Comparison of ENCODE assay signal across 1 fruit fly cellular context in genomic region chrX:14689108-14689507, dm6.
TF ChIP-seq lines count a peak whose summit lies in the region.

No protein-coding gene starts in this region.

TF ChIP-seq in whole organism, embryonic, 481 proteins besides CTCF, POLR2A, EP300 and RAD21 (continued from another document and continues in another):
- TF ChIP-seq CG10979 (tag; optimal IDR thresholded peaks at IDR 0.05; lab: Kevin White, UChicago) = peak; percentile 70
- TF ChIP-seq MESR4 (GFP tag; optimal IDR thresholded peaks at IDR 0.05; lab: Kevin White, UChicago) = no peak
- no peak for TF ChIP-seq zen2 (GFP tag; IDR thresholded peaks at IDR 0.05; lab: Robert Waterston, UW; ENCODE audit: partially characterized antibody)
- no peak for TF ChIP-seq twi (tag; optimal IDR thresholded peaks at IDR 0.05; lab: Kevin White, UChicago)
- peak; percentile 76 for TF ChIP-seq ind (GFP tag; optimal IDR thresholded peaks at IDR 0.05; lab: Kevin White, UChicago)
- TF ChIP-seq CG10321 (GFP tag; IDR thresholded peaks at IDR 0.05; lab: Robert Waterston, UW) = peak; percentile 31; the same call in 1 of the 2 replicates
- peak; percentile 22 for TF ChIP-seq scrt (GFP tag; optimal IDR thresholded peaks at IDR 0.05; lab: Kevin White, UChicago)
- TF ChIP-seq ssp (GFP tag; IDR thresholded peaks at IDR 0.05; lab: Robert Waterston, UW) = peak; percentile 62
- TF ChIP-seq HLH54F (GFP tag; optimal IDR thresholded peaks at IDR 0.05; lab: Kevin White, UChicago) = no peak
- peak; percentile 74; the same call in 1 of the 2 replicates for TF ChIP-seq CG5953 (GFP tag; IDR thresholded peaks at IDR 0.05; lab: Robert Waterston, UW)
- peak; percentile 55 to 67 for TF ChIP-seq dpn (GFP tag; optimal IDR thresholded peaks at IDR 0.05; lab: Kevin White, UChicago)
- no peak for TF ChIP-seq klu (GFP tag; IDR thresholded peaks at IDR 0.05; lab: Robert Waterston, UW)
- TF ChIP-seq p53 (GFP tag; optimal IDR thresholded peaks at IDR 0.05; lab: Kevin White, UChicago) = no peak
- TF ChIP-seq CG8388 (GFP tag; optimal IDR thresholded peaks at IDR 0.05; lab: Kevin White, UChicago) = peak; percentile 63
- peak; percentile 62 for TF ChIP-seq danr (GFP tag; IDR thresholded peaks at IDR 0.05; lab: Robert Waterston, UW)
- TF ChIP-seq CG15479 (GFP tag; optimal IDR thresholded peaks at IDR 0.05; lab: Kevin White, UChicago) = no peak
- TF ChIP-seq fd102C (GFP tag; optimal IDR thresholded peaks at IDR 0.05; lab: Kevin White, UChicago) = no peak
- no peak for TF ChIP-seq shn (GFP tag; optimal IDR thresholded peaks at IDR 0.05; lab: Kevin White, UChicago)
- TF ChIP-seq CG4707 (GFP tag; optimal IDR thresholded peaks at IDR 0.05; lab: Kevin White, UChicago) = peak; percentile 43
- no peak for TF ChIP-seq tup (GFP tag; optimal IDR thresholded peaks at IDR 0.05; lab: Kevin White, UChicago)
- TF ChIP-seq CG10431 (GFP tag; optimal IDR thresholded peaks at IDR 0.05; lab: Kevin White, UChicago) = no peak
- no peak for TF ChIP-seq Bgb (GFP tag; IDR thresholded peaks at IDR 0.05; lab: Robert Waterston, UW; ENCODE audit: partially characterized antibody)
- TF ChIP-seq CG12299 (tag; optimal IDR thresholded peaks at IDR 0.05; lab: Kevin White, UChicago) = no peak
- TF ChIP-seq CG1024 (GFP tag; IDR thresholded peaks at IDR 0.05; lab: Robert Waterston, UW) = peak; percentile 68
- peak; percentile 66 for TF ChIP-seq nerfin-1 (tag; optimal IDR thresholded peaks at IDR 0.05; lab: Kevin White, UChicago)
- TF ChIP-seq CG2889 (GFP tag; IDR thresholded peaks at IDR 0.05; lab: Robert Waterston, UW) = peak; percentile 42; the same call in 1 of the 3 replicates
- peak; percentile 72 for TF ChIP-seq pnt (GFP tag; optimal IDR thresholded peaks at IDR 0.05; lab: Kevin White, UChicago)
- TF ChIP-seq tio (GFP tag; optimal IDR thresholded peaks at IDR 0.05; lab: Kevin White, UChicago) = peak; percentile 43
- TF ChIP-seq Lhr (GFP tag; optimal IDR thresholded peaks at IDR 0.05; lab: Kevin White, UChicago) = peak; percentile 0
- no peak for TF ChIP-seq B-H2 (GFP tag; optimal IDR thresholded peaks at IDR 0.05; lab: Kevin White, UChicago)
- TF ChIP-seq D (optimal IDR thresholded peaks at IDR 0.05; lab: Kevin White, UChicago) = no peak
- peak; percentile 50 for TF ChIP-seq D (GFP tag; optimal IDR thresholded peaks at IDR 0.05; lab: Kevin White, UChicago)
- peak in 1 of 2 experiments; percentile 77 for TF ChIP-seq bsh (GFP tag; optimal IDR thresholded peaks at IDR 0.05; lab: Kevin White, UChicago)
- peak; percentile 69 for TF ChIP-seq CG18262 (tag; optimal IDR thresholded peaks at IDR 0.05; lab: Kevin White, UChicago)
- TF ChIP-seq CG11696 (GFP tag; IDR thresholded peaks at IDR 0.05; lab: Robert Waterston, UW) = peak; percentile 61; the same call in 1 of the 2 replicates
- TF ChIP-seq tna (GFP tag; IDR thresholded peaks at IDR 0.05; lab: Robert Waterston, UW; ENCODE audit: partially characterized antibody) = no peak
- TF ChIP-seq CG30403 (GFP tag; optimal IDR thresholded peaks at IDR 0.05; lab: Kevin White, UChicago) = peak; percentile 66
- peak; percentile 74 for TF ChIP-seq CG4820 (GFP tag; optimal IDR thresholded peaks at IDR 0.05; lab: Kevin White, UChicago)
- no peak for TF ChIP-seq bigmax (GFP tag; optimal IDR thresholded peaks at IDR 0.05; lab: Kevin White, UChicago)
- no peak for TF ChIP-seq ab (GFP tag; optimal IDR thresholded peaks at IDR 0.05; lab: Kevin White, UChicago)
- TF ChIP-seq Nf-YA (GFP tag; IDR thresholded peaks at IDR 0.05; lab: Robert Waterston, UW) = 0 out of 2 replicates have a peak, but pooled peaks have one; percentile 54
- TF ChIP-seq croc (GFP tag; conservative IDR thresholded peaks at IDR 0.05; lab: Robert Waterston, UW) = peak; percentile 64; the same call in 2 of the 3 replicates
- TF ChIP-seq Adf1 (GFP tag; IDR thresholded peaks at IDR 0.05; lab: Robert Waterston, UW) = no peak
- TF ChIP-seq wek (GFP tag; optimal IDR thresholded peaks at IDR 0.05; lab: Kevin White, UChicago) = peak; percentile 55
- no peak for TF ChIP-seq toy (GFP tag; IDR thresholded peaks at IDR 0.05; lab: Robert Waterston, UW)
- TF ChIP-seq CG6765 (GFP tag; optimal IDR thresholded peaks at IDR 0.05; lab: Kevin White, UChicago) = no peak
- no peak for TF ChIP-seq Neu2 (GFP tag; optimal IDR thresholded peaks at IDR 0.05; lab: Kevin White, UChicago; ENCODE audit: borderline replicate concordance)
- TF ChIP-seq CG7372 (GFP tag; IDR thresholded peaks at IDR 0.05; lab: Robert Waterston, UW) = peak; percentile 50; the same call in 1 of the 2 replicates
- TF ChIP-seq caup (GFP tag; optimal IDR thresholded peaks at IDR 0.05; lab: Kevin White, UChicago; ENCODE audit: severe bottlenecking) = peak; percentile 43
- TF ChIP-seq Oli (tag; optimal IDR thresholded peaks at IDR 0.05; lab: Kevin White, UChicago) = peak; percentile 81
- no peak for TF ChIP-seq CG14860 (GFP tag; IDR thresholded peaks at IDR 0.05; lab: Robert Waterston, UW; ENCODE audit: partially characterized antibody)
- no peak for TF ChIP-seq cg (GFP tag; optimal IDR thresholded peaks at IDR 0.05; lab: Kevin White, UChicago)
- TF ChIP-seq mam (GFP tag; optimal IDR thresholded peaks at IDR 0.05; lab: Kevin White, UChicago) = peak; percentile 38
- TF ChIP-seq CG9727 (GFP tag; optimal IDR thresholded peaks at IDR 0.05; lab: Kevin White, UChicago) = peak; percentile 19
- TF ChIP-seq Pdp1 (GFP tag; optimal IDR thresholded peaks at IDR 0.05; lab: Kevin White, UChicago) = peak; percentile 52 to 68
- peak; percentile 93 for TF ChIP-seq Med (GFP tag; lab: Kevin White, UChicago)
- peak; percentile 25 for TF ChIP-seq Mad (GFP tag; optimal IDR thresholded peaks at IDR 0.05; lab: Kevin White, UChicago)
- no peak for TF ChIP-seq CG7271 (tag; optimal IDR thresholded peaks at IDR 0.05; lab: Kevin White, UChicago)
- peak; percentile 26; the same call in 1 of the 2 replicates for TF ChIP-seq CG9215 (GFP tag; IDR thresholded peaks at IDR 0.05; lab: Robert Waterston, UW)
- peak; percentile 41 for TF ChIP-seq gcm (GFP tag; optimal IDR thresholded peaks at IDR 0.05; lab: Kevin White, UChicago)
- peak; percentile 40 for TF ChIP-seq CG8281 (tag; optimal IDR thresholded peaks at IDR 0.05; lab: Kevin White, UChicago)
- TF ChIP-seq schlank (tag; optimal IDR thresholded peaks at IDR 0.05; lab: Kevin White, UChicago) = no peak
- peak; percentile 85 for TF ChIP-seq HLH3B (GFP tag; IDR thresholded peaks at IDR 0.05; lab: Robert Waterston, UW)
- peak; percentile 78 for TF ChIP-seq Xbp1 (GFP tag; optimal IDR thresholded peaks at IDR 0.05; lab: Kevin White, UChicago)
- peak; percentile 87 for TF ChIP-seq vvl (GFP tag; IDR thresholded peaks at IDR 0.05; lab: Robert Waterston, UW)
- peak; percentile 56 for TF ChIP-seq Hr3 (GFP tag; optimal IDR thresholded peaks at IDR 0.05; lab: Kevin White, UChicago)
- TF ChIP-seq dmrt11E (tag; optimal IDR thresholded peaks at IDR 0.05; lab: Kevin White, UChicago) = peak; percentile 26
- TF ChIP-seq gfzf (GFP tag; optimal IDR thresholded peaks at IDR 0.05; lab: Kevin White, UChicago) = no peak
- TF ChIP-seq CG42726 (GFP tag; IDR thresholded peaks at IDR 0.05; lab: Robert Waterston, UW; ENCODE audit: partially characterized antibody) = no peak
- peak; percentile 58 for TF ChIP-seq jumu (GFP tag; optimal IDR thresholded peaks at IDR 0.05; lab: Kevin White, UChicago)
- peak; percentile 83 for TF ChIP-seq unpg (GFP tag; optimal IDR thresholded peaks at IDR 0.05; lab: Kevin White, UChicago)
- peak; percentile 56 for TF ChIP-seq pum (GFP tag; optimal IDR thresholded peaks at IDR 0.05; lab: Kevin White, UChicago)
- peak; percentile 66 for TF ChIP-seq stc (GFP tag; IDR thresholded peaks at IDR 0.05; lab: Robert Waterston, UW)
- TF ChIP-seq bab2 (GFP tag; optimal IDR thresholded peaks at IDR 0.05; lab: Kevin White, UChicago) = peak; percentile 73
- TF ChIP-seq MBD-R2 (GFP tag; IDR thresholded peaks at IDR 0.05; lab: Robert Waterston, UW) = peak; percentile 12; the same call in 1 of the 2 replicates
- TF ChIP-seq grau (tag; optimal IDR thresholded peaks at IDR 0.05; lab: Kevin White, UChicago) = peak; percentile 88
- TF ChIP-seq Atf6 (GFP tag; IDR thresholded peaks at IDR 0.05; lab: Robert Waterston, UW) = peak; percentile 46; the same call in 1 of the 2 replicates
- peak; percentile 35; the same call in 1 of the 2 replicates for TF ChIP-seq CG6272 (GFP tag; IDR thresholded peaks at IDR 0.05; lab: Robert Waterston, UW)
- TF ChIP-seq CG1233 (GFP tag; optimal IDR thresholded peaks at IDR 0.05; lab: Kevin White, UChicago) = peak; percentile 41
- peak; percentile 74 for TF ChIP-seq ara (GFP tag; IDR thresholded peaks at IDR 0.05; lab: Robert Waterston, UW)
- peak; percentile 33 for TF ChIP-seq disco-r (GFP tag; optimal IDR thresholded peaks at IDR 0.05; lab: Kevin White, UChicago)
- no peak for TF ChIP-seq CG6791 (GFP tag; IDR thresholded peaks at IDR 0.05; lab: Robert Waterston, UW; ENCODE audit: partially characterized antibody)
- TF ChIP-seq Asciz (GFP tag; optimal IDR thresholded peaks at IDR 0.05; lab: Kevin White, UChicago) = peak; percentile 54
- TF ChIP-seq Myb (GFP tag; optimal IDR thresholded peaks at IDR 0.05; lab: Kevin White, UChicago) = no peak
- peak; percentile 70 for TF ChIP-seq ap (GFP tag; IDR thresholded peaks at IDR 0.05; lab: Robert Waterston, UW)
- TF ChIP-seq CG14014 (GFP tag; IDR thresholded peaks at IDR 0.05; lab: Robert Waterston, UW) = peak; percentile 82
- TF ChIP-seq HmgZ (tag; optimal IDR thresholded peaks at IDR 0.05; lab: Kevin White, UChicago) = peak; percentile 31
- TF ChIP-seq knrl (GFP tag; IDR thresholded peaks at IDR 0.05; lab: Robert Waterston, UW; ENCODE audit: partially characterized antibody) = no peak
- TF ChIP-seq CG11085 (GFP tag; IDR thresholded peaks at IDR 0.05; lab: Robert Waterston, UW) = no peak
- peak; percentile 42 for TF ChIP-seq CG31365 (tag; optimal IDR thresholded peaks at IDR 0.05; lab: Kevin White, UChicago)
- TF ChIP-seq rib (GFP tag; IDR thresholded peaks at IDR 0.05; lab: Robert Waterston, UW) = no peak
- no peak for TF ChIP-seq abd-A (tag; optimal IDR thresholded peaks at IDR 0.05; lab: Kevin White, UChicago)
- 0 out of 3 replicates have a peak, but pooled peaks have one; percentile 15 for TF ChIP-seq Dbx (GFP tag; IDR thresholded peaks at IDR 0.05; lab: Robert Waterston, UW)
- no peak for TF ChIP-seq Sry-β (GFP tag; optimal IDR thresholded peaks at IDR 0.05; lab: Kevin White, UChicago)
- TF ChIP-seq dati (GFP tag; IDR thresholded peaks at IDR 0.05; lab: Robert Waterston, UW) = no peak
- peak; percentile 29 for TF ChIP-seq CG11723 (GFP tag; optimal IDR thresholded peaks at IDR 0.05; lab: Kevin White, UChicago)
- peak; percentile 18 for TF ChIP-seq CG4617 (GFP tag; optimal IDR thresholded peaks at IDR 0.05; lab: Kevin White, UChicago; ENCODE audit: borderline replicate concordance)
- TF ChIP-seq CG11456 (GFP tag; IDR thresholded peaks at IDR 0.05; lab: Robert Waterston, UW) = peak; percentile 53; the same call in 1 of the 3 replicates
- no peak for TF ChIP-seq Stat92E (GFP tag; optimal IDR thresholded peaks at IDR 0.05; lab: Kevin White, UChicago)
- peak; percentile 30 for TF ChIP-seq Fer2 (tag; optimal IDR thresholded peaks at IDR 0.05; lab: Kevin White, UChicago)
- peak; percentile 37 for TF ChIP-seq Vsx1 (GFP tag; optimal IDR thresholded peaks at IDR 0.05; lab: Kevin White, UChicago)
- peak; percentile 11 for TF ChIP-seq CG15514 (GFP tag; optimal IDR thresholded peaks at IDR 0.05; lab: Kevin White, UChicago)
- TF ChIP-seq tgo (GFP tag; IDR thresholded peaks at IDR 0.05; lab: Robert Waterston, UW) = peak; percentile 84
- no peak for TF ChIP-seq aop (GFP tag; IDR thresholded peaks at IDR 0.05; lab: Robert Waterston, UW)
- no peak for TF ChIP-seq hb (GFP tag; IDR thresholded peaks at IDR 0.05; lab: Robert Waterston, UW; ENCODE audit: partially characterized antibody)
- TF ChIP-seq CG9932 (GFP tag; IDR thresholded peaks at IDR 0.05; lab: Robert Waterston, UW) = no peak
- TF ChIP-seq jigr1 (GFP tag; IDR thresholded peaks at IDR 0.05; lab: Robert Waterston, UW) = no peak
- TF ChIP-seq D19A (tag; optimal IDR thresholded peaks at IDR 0.05; lab: Kevin White, UChicago) = peak; percentile 57
- TF ChIP-seq tin (GFP tag; optimal IDR thresholded peaks at IDR 0.05; lab: Kevin White, UChicago) = peak; percentile 74
- peak; percentile 53 for TF ChIP-seq CG10654 (GFP tag; optimal IDR thresholded peaks at IDR 0.05; lab: Kevin White, UChicago)
- TF ChIP-seq CG8089 (GFP tag; optimal IDR thresholded peaks at IDR 0.05; lab: Kevin White, UChicago) = peak; percentile 32
- no peak for TF ChIP-seq CG16813 (GFP tag; IDR thresholded peaks at IDR 0.05; lab: Robert Waterston, UW; ENCODE audit: partially characterized antibody)
- peak; percentile 54 for TF ChIP-seq CG4730 (GFP tag; IDR thresholded peaks at IDR 0.05; lab: Robert Waterston, UW)
- 0 out of 2 replicates have a peak, but pooled peaks have one; percentile 33 for TF ChIP-seq CG17612 (GFP tag; IDR thresholded peaks at IDR 0.05; lab: Robert Waterston, UW)
- peak; percentile 65; the same call in 2 of the 3 replicates for TF ChIP-seq Optix (GFP tag; IDR thresholded peaks at IDR 0.05; lab: Robert Waterston, UW)
- TF ChIP-seq run (tag; optimal IDR thresholded peaks at IDR 0.05; lab: Kevin White, UChicago) = peak; percentile 21
- TF ChIP-seq br (optimal IDR thresholded peaks at IDR 0.05; lab: Kevin White, UChicago) = no peak
- TF ChIP-seq CG9437 (GFP tag; optimal IDR thresholded peaks at IDR 0.05; lab: Kevin White, UChicago) = peak; percentile 53
- no peak for TF ChIP-seq slou (GFP tag; optimal IDR thresholded peaks at IDR 0.05; lab: Kevin White, UChicago)
- no peak for TF ChIP-seq CG1647 (GFP tag; optimal IDR thresholded peaks at IDR 0.05; lab: Kevin White, UChicago)
- peak; percentile 4 for TF ChIP-seq Bteb2 (GFP tag; optimal IDR thresholded peaks at IDR 0.05; lab: Kevin White, UChicago)
- no peak for TF ChIP-seq CG6175 (GFP tag; IDR thresholded peaks at IDR 0.05; lab: Robert Waterston, UW)
- no peak for TF ChIP-seq CG12744 (GFP tag; optimal IDR thresholded peaks at IDR 0.05; lab: Kevin White, UChicago)
- peak; percentile 26 for TF ChIP-seq CG18476 (GFP tag; optimal IDR thresholded peaks at IDR 0.05; lab: Kevin White, UChicago)
- TF ChIP-seq CG10274 (GFP tag; optimal IDR thresholded peaks at IDR 0.05; lab: Kevin White, UChicago) = no peak
- TF ChIP-seq Bdp1 (GFP tag; optimal IDR thresholded peaks at IDR 0.05; lab: Kevin White, UChicago) = no peak
- peak; percentile 78 for TF ChIP-seq zfh1 (GFP tag; IDR thresholded peaks at IDR 0.05; lab: Robert Waterston, UW)
- peak; percentile 58 for TF ChIP-seq Six4 (GFP tag; optimal IDR thresholded peaks at IDR 0.05; lab: Kevin White, UChicago)
- TF ChIP-seq Gsc (GFP tag; IDR thresholded peaks at IDR 0.05; lab: Robert Waterston, UW) = peak; percentile 52
- peak; percentile 21 for TF ChIP-seq CG8944 (GFP tag; optimal IDR thresholded peaks at IDR 0.05; lab: Kevin White, UChicago)
